Worm (Caenorhabditis elegans) whole organism, L1 larva: ENCODE data around the gene Y49F6B.14.
A peak's percentile ranks its signal among the peaks of the same experiment; 100 is the strongest.

ENCODE experiments used
- C04F5.9 ChIP-seq: sonication (generic microtip); optimal IDR thresholded peaks from 2 replicates; lab custom pipeline; 2016; ENCODE audit warnings: missing genetic modification characterization, missing compliant biosample characterization
- aha-1 ChIP-seq: fragments of 150-350 bp; optimal IDR thresholded peaks from 2 replicates; lab custom pipeline; 2014; ENCODE audit warnings: missing biosample characterization, missing genetic modification characterization
- alr-1 ChIP-seq: fragments of 200-800 bp; sonication (Bioruptor generic); optimal IDR thresholded peaks from 2 replicates; lab custom pipeline; 2018; ENCODE audit warnings: borderline replicate concordance, mild to moderate bottlenecking, missing genetic modification characterization, missing compliant biosample characterization
- ama-1 ChIP-seq: fragments of 150-350 bp; optimal IDR thresholded peaks from 2 replicates; lab custom pipeline; 2014
- blmp-1 ChIP-seq: fragments of 150-350 bp; optimal IDR thresholded peaks from 2 replicates; lab custom pipeline; 2014; ENCODE audit warnings: missing biosample characterization, missing genetic modification characterization
- ceh-63 ChIP-seq: fragments of 200-800 bp; sonication (Bioruptor generic); optimal IDR thresholded peaks from 2 replicates; lab custom pipeline; 2018; ENCODE audit warnings: mild to moderate bottlenecking, missing genetic modification characterization, missing compliant biosample characterization
- ceh-8 ChIP-seq: fragments of 200-800 bp; sonication (Bioruptor generic); optimal IDR thresholded peaks from 2 replicates; lab custom pipeline; 2018; ENCODE audit warnings: mild to moderate bottlenecking, missing genetic modification characterization, moderate library complexity, missing compliant biosample characterization
- ceh-82 ChIP-seq, 3 experiments: fragments of 150-350 bp in 1 of 3; sonication (generic microtip) in 2 of 3; optimal IDR thresholded peaks; 2 replicates each; lab custom pipeline; 2014 to 2017; ENCODE audit warnings: missing biosample characterization in 3 of 3, missing genetic modification characterization in 3 of 3
- ceh-88 ChIP-seq: fragments of 200-800 bp; sonication (Bioruptor generic); IDR thresholded peaks from 2 replicates; pipeline ENCODE4 v1.3.6; 2022; ENCODE audit warnings: missing genetic modification characterization, missing compliant biosample characterization
- ceh-90 ChIP-seq: sonication (generic microtip); optimal IDR thresholded peaks from 2 replicates; lab custom pipeline; 2016; ENCODE audit warnings: missing genetic modification characterization, missing compliant biosample characterization
- ces-1 ChIP-seq: fragments of 150-350 bp; optimal IDR thresholded peaks from 2 replicates; lab custom pipeline; 2014; ENCODE audit warnings: missing biosample characterization, missing genetic modification reagents, missing genetic modification characterization
- dpl-1 ChIP-seq, 3 experiments: fragments of 150-350 bp in 2 of 3; sonication (generic microtip) in 1 of 3; optimal IDR thresholded peaks; 2 replicates each; lab custom pipeline; 2014 to 2017; ENCODE audit warnings: missing biosample characterization in 3 of 3, missing genetic modification characterization in 3 of 3, missing genetic modification reagents in 3 of 3
- dsc-1 ChIP-seq: sonication (generic microtip); optimal IDR thresholded peaks from 2 replicates; lab custom pipeline; 2016; ENCODE audit warnings: mild to moderate bottlenecking, missing genetic modification characterization, missing compliant biosample characterization
- efl-3 ChIP-seq: fragments of 200-800 bp; sonication (Bioruptor generic); optimal IDR thresholded peaks from 2 replicates; lab custom pipeline; 2018; ENCODE audit warnings: mild to moderate bottlenecking, missing genetic modification characterization, missing compliant biosample characterization
- egl-13 ChIP-seq: sonication (generic microtip); optimal IDR thresholded peaks from 2 replicates; lab custom pipeline; 2016; ENCODE audit warnings: missing genotype, missing genetic modification reagents, missing genetic modification characterization, missing compliant biosample characterization
- elt-2 ChIP-seq: sonication (generic microtip); optimal IDR thresholded peaks from 2 replicates; lab custom pipeline; 2016; ENCODE audit warnings: missing genetic modification characterization, mild to moderate bottlenecking, inconsistent platforms, missing compliant biosample characterization, missing genetic modification reagents
- fkh-10 ChIP-seq: sonication (generic microtip); optimal IDR thresholded peaks from 2 replicates; lab custom pipeline; 2017; ENCODE audit warnings: missing biosample characterization, missing genetic modification reagents, missing genetic modification characterization
- fkh-4 ChIP-seq: sonication (generic microtip); optimal IDR thresholded peaks from 2 replicates; lab custom pipeline; 2016; ENCODE audit warnings: missing compliant biosample characterization, missing genetic modification characterization, borderline replicate concordance
- fkh-8 ChIP-seq: sonication (generic microtip); optimal IDR thresholded peaks from 2 replicates; lab custom pipeline; 2016; ENCODE audit warnings: mild to moderate bottlenecking, missing genetic modification characterization, missing compliant biosample characterization
- hlh-4 ChIP-seq: sonication (generic microtip); optimal IDR thresholded peaks from 2 replicates; lab custom pipeline; 2016; ENCODE audit warnings: mild to moderate bottlenecking, missing genetic modification characterization, missing compliant biosample characterization
- hpl-2 ChIP-seq: fragments of 150-350 bp; optimal IDR thresholded peaks from 2 replicates; lab custom pipeline; 2014; ENCODE audit warnings: missing biosample characterization, missing genetic modification reagents, missing genetic modification characterization
- isw-1 ChIP-seq: fragments of 200-800 bp; sonication (Bioruptor generic); IDR thresholded peaks from 2 replicates; pipeline ENCODE4 v1.3.6; 2022; ENCODE audit warnings: missing genetic modification characterization, missing compliant biosample characterization
- jun-1 ChIP-seq: fragments of 150-350 bp; optimal IDR thresholded peaks from 2 replicates; lab custom pipeline; 2014; ENCODE audit warnings: missing biosample characterization, missing genetic modification reagents, missing genetic modification characterization
- lin-13 ChIP-seq: fragments of 150-350 bp; optimal IDR thresholded peaks from 2 replicates; lab custom pipeline; 2014; ENCODE audit warnings: missing biosample characterization, missing genetic modification reagents, missing genetic modification characterization
- lin-15B ChIP-seq: fragments of 150-350 bp; sonication (generic microtip); optimal IDR thresholded peaks from 3 replicates; lab custom pipeline; 2014; ENCODE audit warnings: missing biosample characterization, missing genetic modification characterization
- lin-39 ChIP-seq: fragments of 150-350 bp; optimal IDR thresholded peaks from 2 replicates; lab custom pipeline; 2014; ENCODE audit warnings: missing biosample characterization, missing genetic modification reagents, missing genetic modification characterization
- lsy-2 ChIP-seq, 2 experiments: fragments of 150-350 bp; optimal IDR thresholded peaks; 2 replicates each; lab custom pipeline; 2014; ENCODE audit warnings: missing biosample characterization in 2 of 2, missing genetic modification characterization in 2 of 2
- mab-9 ChIP-seq: fragments of 200-800 bp; sonication (Bioruptor generic); IDR thresholded peaks from 2 replicates; pipeline ENCODE4 v1.3.6; 2022; ENCODE audit warnings: missing genetic modification reagents, missing genetic modification characterization, missing compliant biosample characterization
- mdl-1 ChIP-seq, 2 experiments: fragments of 150-350 bp; optimal IDR thresholded peaks; 2 replicates each; lab custom pipeline; 2014 to 2017; ENCODE audit warnings: missing biosample characterization in 2 of 2, missing genetic modification characterization in 2 of 2, inconsistent platforms in 1 of 2
- mef-2 ChIP-seq: fragments of 150-350 bp; optimal IDR thresholded peaks from 2 replicates; lab custom pipeline; 2014; ENCODE audit warnings: missing biosample characterization, missing genetic modification characterization
- mep-1 ChIP-seq: fragments of 150-350 bp; optimal IDR thresholded peaks from 2 replicates; lab custom pipeline; 2014; ENCODE audit warnings: missing biosample characterization, missing genetic modification characterization
- nhr-19 ChIP-seq: fragments of 200-800 bp; sonication (Bioruptor generic); conservative IDR thresholded peaks from 2 replicates; pipeline ENCODE4 v1.3.6; 2022; ENCODE audit warnings: missing genetic modification characterization, missing compliant biosample characterization
- nhr-237 ChIP-seq: fragments of 150-350 bp; optimal IDR thresholded peaks from 2 replicates; lab custom pipeline; 2014; ENCODE audit warnings: missing biosample characterization, missing genetic modification characterization
- nhr-28 ChIP-seq: fragments of 150-350 bp; optimal IDR thresholded peaks from 2 replicates; lab custom pipeline; 2014; ENCODE audit warnings: missing biosample characterization, missing genetic modification characterization
- nhr-71 ChIP-seq: sonication (generic microtip); optimal IDR thresholded peaks from 2 replicates; lab custom pipeline; 2016; ENCODE audit warnings: mild to moderate bottlenecking, missing genetic modification characterization, moderate library complexity, missing compliant biosample characterization
- nhr-76 ChIP-seq: sonication (generic microtip); optimal IDR thresholded peaks from 2 replicates; lab custom pipeline; 2017; ENCODE audit warnings: missing biosample characterization, missing genetic modification characterization
- nhr-84 ChIP-seq: sonication (generic microtip); optimal IDR thresholded peaks from 2 replicates; lab custom pipeline; 2017; ENCODE audit warnings: missing biosample characterization, missing genetic modification characterization
- nhr-90 ChIP-seq: sonication (generic microtip); optimal IDR thresholded peaks from 2 replicates; lab custom pipeline; 2016; ENCODE audit warnings: mild to moderate bottlenecking, missing genetic modification characterization, missing compliant biosample characterization; ENCODE audit not compliant: poor library complexity
- rnt-1 ChIP-seq: sonication (generic microtip); optimal IDR thresholded peaks from 2 replicates; lab custom pipeline; 2016; ENCODE audit warnings: mild to moderate bottlenecking, missing genetic modification characterization, moderate library complexity, missing compliant biosample characterization
- snpc-4 ChIP-seq: fragments of 150-350 bp; optimal IDR thresholded peaks from 2 replicates; lab custom pipeline; 2014; ENCODE audit warnings: missing biosample characterization, missing genetic modification characterization
- snu-23 ChIP-seq: sonication (generic microtip); optimal IDR thresholded peaks from 2 replicates; lab custom pipeline; 2016; ENCODE audit warnings: missing genetic modification characterization, missing compliant biosample characterization
- sox-4 ChIP-seq: sonication (generic microtip); optimal IDR thresholded peaks from 2 replicates; lab custom pipeline; 2016; ENCODE audit warnings: missing genetic modification characterization, missing compliant biosample characterization
- sptf-1 ChIP-seq: fragments of 150-350 bp; optimal IDR thresholded peaks from 2 replicates; lab custom pipeline; 2014; ENCODE audit warnings: missing biosample characterization, missing genetic modification characterization
- sup-37 ChIP-seq: fragments of 200-800 bp; sonication (Bioruptor generic); optimal IDR thresholded peaks from 2 replicates; lab custom pipeline; 2018; ENCODE audit warnings: mild to moderate bottlenecking, missing genetic modification characterization, missing compliant biosample characterization
- swsn-7 ChIP-seq: sonication (generic microtip); optimal IDR thresholded peaks from 2 replicates; lab custom pipeline; 2016; ENCODE audit warnings: missing genetic modification characterization, missing compliant biosample characterization
- tbx-2 ChIP-seq: sonication (generic microtip); optimal IDR thresholded peaks from 2 replicates; lab custom pipeline; 2016; ENCODE audit warnings: missing genetic modification characterization, missing compliant biosample characterization
- tlp-1 ChIP-seq: fragments of 150-350 bp; optimal IDR thresholded peaks from 2 replicates; lab custom pipeline; 2014; ENCODE audit warnings: missing biosample characterization, missing genetic modification characterization
- unc-130 ChIP-seq: fragments of 150-350 bp; optimal IDR thresholded peaks from 2 replicates; lab custom pipeline; 2017; ENCODE audit warnings: missing biosample characterization, missing genetic modification characterization, inconsistent platforms
- unc-30 ChIP-seq: sonication (generic microtip); optimal IDR thresholded peaks from 2 replicates; lab custom pipeline; 2017; ENCODE audit warnings: missing biosample characterization, missing genetic modification characterization
- unc-98 ChIP-seq: fragments of 200-800 bp; sonication (Bioruptor generic); IDR thresholded peaks from 2 replicates; pipeline ENCODE4 v1.3.6; 2022; ENCODE audit warnings: missing genetic modification characterization, missing compliant biosample characterization
- vab-15 ChIP-seq: sonication (generic microtip); optimal IDR thresholded peaks from 2 replicates; lab custom pipeline; 2017; ENCODE audit warnings: missing genotype, mild to moderate bottlenecking, missing genetic modification characterization, missing compliant biosample characterization
- xbp-1 ChIP-seq: sonication (generic microtip); optimal IDR thresholded peaks from 2 replicates; lab custom pipeline; 2016; ENCODE audit warnings: missing genetic modification characterization, missing compliant biosample characterization
- zag-1 ChIP-seq: fragments of 150-350 bp; optimal IDR thresholded peaks from 2 replicates; lab custom pipeline; 2014; ENCODE audit warnings: missing biosample characterization, missing genetic modification characterization
- zip-4 ChIP-seq: fragments of 200-800 bp; sonication (Bioruptor generic); optimal IDR thresholded peaks from 2 replicates; lab custom pipeline; 2018; ENCODE audit warnings: mild to moderate bottlenecking, missing genetic modification characterization, moderate library complexity, missing compliant biosample characterization

The Y49F6B.14 gene

ce11 chrII:3553453-3553852 lies 38.2 kb upstream of the Y49F6B.14 start, which contains the start of gene dnc-3 (continued):
- TF ChIP-seq fkh-10 (GFP tag; lab: Kevin White, UChicago) (no peak), rnt-1 (tag; lab: Kevin White, UChicago) (no peak), nhr-237 (peak; percentile 30), ceh-82 (tag; optimal IDR thresholded peaks at IDR 0.05; lab: Kevin White, UChicago) (peak in 1 of 3 experiments; percentile 9), zip-4 (peak; percentile 69), unc-30 (tag; lab: Kevin White, UChicago) (no peak), unc-98 (no peak), isw-1 (GFP tag; lab: Robert Waterston, UW) (peak; percentile 72), tlp-1 (tag; lab: Kevin White, UChicago) (no peak), egl-13 (tag; lab: Kevin White, UChicago) (peak; percentile 73), alr-1 (tag; lab: Kevin White, UChicago) (no peak), lin-15B (tag; lab: Kevin White, UChicago) (peak; percentile 28), hlh-4 (tag; lab: Kevin White, UChicago) (no peak), nhr-90 (tag; lab: Kevin White, UChicago) (peak; percentile 73), hpl-2 (GFP tag; lab: Kevin White, UChicago) (no peak), blmp-1 (tag; lab: Kevin White, UChicago) (peak; percentile 20), ceh-63 (no peak), mef-2 (tag; lab: Kevin White, UChicago) (no peak), lin-13 (GFP tag; lab: Kevin White, UChicago) (peak; percentile 29), mdl-1 (tag; optimal IDR thresholded peaks at IDR 0.05; lab: Kevin White, UChicago) (no peak), zag-1 (tag; lab: Kevin White, UChicago) (no peak), ceh-90 (tag; lab: Kevin White, UChicago) (peak; percentile 62), ces-1 (GFP tag; lab: Kevin White, UChicago) (no peak), snu-23 (GFP tag; lab: Kevin White, UChicago) (peak; percentile 86), nhr-76 (tag; lab: Kevin White, UChicago) (no peak), nhr-71 (tag; lab: Kevin White, UChicago) (peak; percentile 86), nhr-28 (no peak), mab-9 (GFP tag; lab: Robert Waterston, UW) (peak; percentile 50; the same call in 1 of the 2 replicates), mep-1 (tag; lab: Kevin White, UChicago) (peak; percentile 53), fkh-4 (tag; lab: Kevin White, UChicago) (peak; percentile 72), sup-37 (GFP tag; lab: Kevin White, UChicago) (peak; percentile 52), efl-3 (GFP tag; lab: Kevin White, UChicago) (peak; percentile 19), unc-130 (tag; lab: Kevin White, UChicago) (no peak), tbx-2 (tag; lab: Kevin White, UChicago) (peak; percentile 82), sptf-1 (tag; lab: Kevin White, UChicago) (no peak), dpl-1 (GFP tag; optimal IDR thresholded peaks at IDR 0.05; lab: Kevin White, UChicago) (peak; percentile 52 to 56 (median 56)), jun-1 (tag; lab: Kevin White, UChicago) (peak; percentile 30), aha-1 (tag; lab: Kevin White, UChicago) (no peak), nhr-19 (GFP tag; lab: Robert Waterston, UW) (peak; percentile 61), snpc-4 (tag; lab: Kevin White, UChicago) (peak; percentile 31), lsy-2 (tag; optimal IDR thresholded peaks at IDR 0.05; lab: Kevin White, UChicago) (peak; percentile 75 to 77), fkh-8 (tag; lab: Kevin White, UChicago) (peak; percentile 75), ceh-8 (GFP tag; lab: Kevin White, UChicago) (peak; percentile 50), lin-39 (tag; lab: Kevin White, UChicago) (peak; percentile 43), C04F5.9 (tag; lab: Kevin White, UChicago) (peak; percentile 77), swsn-7 (peak; percentile 81), nhr-84 (tag; lab: Kevin White, UChicago) (no peak), ceh-88 (0 out of 2 replicates have a peak, but pooled peaks have one; percentile 41), xbp-1 (tag; lab: Kevin White, UChicago) (peak; percentile 84), elt-2 (tag; lab: Kevin White, UChicago) (peak; percentile 62), vab-15 (no peak), dsc-1 (tag; lab: Kevin White, UChicago) (peak; percentile 91), sox-4 (tag; lab: Kevin White, UChicago) (peak; percentile 67), ama-1 (no peak)
